Worm (Caenorhabditis elegans) whole organism, L4 larva: ENCODE data around the gene W02B3.4.

Experiments
- D1046.2 ChIP-seq: fragments of 200-800 bp; sonication (Bioruptor generic); IDR thresholded peaks from 2 replicates; pipeline ENCODE4 v1.3.6; 2022; ENCODE audit warnings: missing genetic modification characterization, missing compliant biosample characterization
- F10B5.3 ChIP-seq: sonication (generic microtip); optimal IDR thresholded peaks from 2 replicates; lab custom pipeline; 2016; ENCODE audit warnings: mild to moderate bottlenecking, missing genetic modification characterization, missing compliant biosample characterization
- F37D6.2 ChIP-seq: sonication (generic microtip); optimal IDR thresholded peaks from 2 replicates; lab custom pipeline; 2016; ENCODE audit warnings: mild to moderate bottlenecking, missing genetic modification characterization, missing compliant biosample characterization
- F49E8.2 ChIP-seq: sonication (generic microtip); optimal IDR thresholded peaks from 2 replicates; lab custom pipeline; 2016; ENCODE audit warnings: missing compliant biosample characterization, mild to moderate bottlenecking, missing genetic modification characterization, borderline replicate concordance
- R02D3.7 ChIP-seq: fragments of 150-350 bp; sonication (generic microtip); optimal IDR thresholded peaks from 3 replicates; lab custom pipeline; 2014; ENCODE audit warnings: missing biosample characterization, missing genetic modification characterization
- T26A8.4 ChIP-seq: fragments of 200-800 bp; sonication (Bioruptor generic); IDR thresholded peaks from 2 replicates; pipeline ENCODE4 v1.3.6; 2022; ENCODE audit warnings: missing genetic modification characterization, missing compliant biosample characterization
- aly-2 ChIP-seq: sonication (generic microtip); optimal IDR thresholded peaks from 2 replicates; lab custom pipeline; 2018; ENCODE audit warnings: missing biosample characterization, missing genetic modification characterization
- ceh-44 ChIP-seq: fragments of 200-800 bp; sonication (Bioruptor generic); IDR thresholded peaks from 2 replicates; pipeline ENCODE4 v1.3.6; 2022; ENCODE audit warnings: missing genetic modification reagents, missing genetic modification characterization, missing compliant biosample characterization
- ceh-62 ChIP-seq: sonication (generic microtip); optimal IDR thresholded peaks from 2 replicates; lab custom pipeline; 2017; ENCODE audit warnings: missing biosample characterization, missing genetic modification characterization
- ceh-82 ChIP-seq: sonication (generic microtip); optimal IDR thresholded peaks from 2 replicates; lab custom pipeline; 2017; ENCODE audit warnings: missing biosample characterization, missing genetic modification characterization
- cey-2 ChIP-seq: sonication (generic microtip); optimal IDR thresholded peaks from 3 replicates; lab custom pipeline; 2017; ENCODE audit warnings: missing genetic modification characterization, mild to moderate bottlenecking, missing compliant biosample characterization, antibody characterized with exemption, borderline replicate concordance; ENCODE audit not compliant: insufficient read depth
- daf-19 ChIP-seq: fragments of 200-800 bp; sonication (Bioruptor generic); conservative IDR thresholded peaks from 2 replicates; pipeline ENCODE4 v1.3.6; 2022; ENCODE audit warnings: missing genetic modification characterization, missing compliant biosample characterization
- daf-8 ChIP-seq: fragments of 200-800 bp; sonication (Bioruptor generic); IDR thresholded peaks from 2 replicates; pipeline ENCODE4 v1.3.6; 2022; ENCODE audit warnings: missing genetic modification characterization, missing compliant biosample characterization
- dmd-6 ChIP-seq: fragments of 200-800 bp; sonication (Bioruptor generic); IDR thresholded peaks from 2 replicates; pipeline ENCODE4 v1.3.6; 2022; ENCODE audit warnings: missing genetic modification reagents, missing genetic modification characterization, missing compliant biosample characterization
- dmd-9 ChIP-seq: fragments of 200-800 bp; sonication (Bioruptor generic); IDR thresholded peaks from 2 replicates; pipeline ENCODE4 v1.3.6; 2022; ENCODE audit warnings: missing genetic modification reagents, missing genetic modification characterization, missing compliant biosample characterization
- dpl-1 ChIP-seq: fragments of 150-350 bp; optimal IDR thresholded peaks from 2 replicates; lab custom pipeline; 2014; ENCODE audit warnings: missing biosample characterization, missing genetic modification reagents, missing genetic modification characterization
- dve-1 ChIP-seq: sonication (generic microtip); optimal IDR thresholded peaks from 2 replicates; lab custom pipeline; 2017; ENCODE audit warnings: antibody characterized with exemption, mild to moderate bottlenecking, missing genetic modification characterization, missing compliant biosample characterization; ENCODE audit not compliant: insufficient read depth
- egl-43 ChIP-seq: fragments of 200-800 bp; sonication (Bioruptor generic); IDR thresholded peaks from 2 replicates; pipeline ENCODE4 v1.3.6; 2022; ENCODE audit warnings: missing genetic modification reagents, missing genetic modification characterization, missing compliant biosample characterization
- fos-1 ChIP-seq: fragments of 150-350 bp; optimal IDR thresholded peaks from 2 replicates; lab custom pipeline; 2014; ENCODE audit warnings: missing biosample characterization, missing genetic modification characterization
- hlh-11 ChIP-seq: fragments of 200-800 bp; sonication (Bioruptor generic); optimal IDR thresholded peaks from 2 replicates; lab custom pipeline; 2018; ENCODE audit warnings: mild to moderate bottlenecking, missing genetic modification characterization, missing compliant biosample characterization
- jun-1 ChIP-seq: fragments of 150-350 bp; optimal IDR thresholded peaks from 2 replicates; lab custom pipeline; 2014; ENCODE audit warnings: missing biosample characterization, missing genetic modification reagents, missing genetic modification characterization
- lim-7 ChIP-seq: fragments of 200-800 bp; sonication (Bioruptor generic); IDR thresholded peaks from 2 replicates; pipeline ENCODE4 v1.3.6; 2022; ENCODE audit warnings: missing genetic modification characterization, missing compliant biosample characterization
- lin-1 ChIP-seq: fragments of 200-800 bp; sonication (Bioruptor generic); IDR thresholded peaks from 2 replicates; pipeline ENCODE4 v1.3.6; 2022; ENCODE audit warnings: missing genetic modification reagents, missing genetic modification characterization, missing compliant biosample characterization
- lin-13 ChIP-seq: fragments of 150-350 bp; optimal IDR thresholded peaks from 2 replicates; lab custom pipeline; 2014; ENCODE audit warnings: missing biosample characterization, missing genetic modification reagents, missing genetic modification characterization
- lin-38 ChIP-seq: fragments of 200-800 bp; sonication (Bioruptor generic); IDR thresholded peaks from 2 replicates; pipeline ENCODE4 v1.3.6; 2022; ENCODE audit warnings: missing genetic modification reagents, missing genetic modification characterization, missing compliant biosample characterization
- lin-39 ChIP-seq: fragments of 150-350 bp; optimal IDR thresholded peaks from 2 replicates; lab custom pipeline; 2014; ENCODE audit warnings: missing biosample characterization, missing genetic modification reagents, missing genetic modification characterization
- mdt-29 ChIP-seq: fragments of 200-800 bp; sonication (Bioruptor generic); IDR thresholded peaks from 2 replicates; pipeline ENCODE4 v1.3.6; 2022; ENCODE audit warnings: missing genetic modification reagents, missing genetic modification characterization, missing compliant biosample characterization
- mxl-2 ChIP-seq: fragments of 200-800 bp; sonication (Bioruptor generic); conservative IDR thresholded peaks from 2 replicates; pipeline ENCODE4 v1.3.6; 2022; ENCODE audit warnings: missing genetic modification reagents, missing genetic modification characterization, missing compliant biosample characterization
- nhr-10 ChIP-seq: fragments of 150-350 bp; optimal IDR thresholded peaks from 2 replicates; lab custom pipeline; 2014; ENCODE audit warnings: missing biosample characterization, missing genetic modification characterization
- nhr-102 ChIP-seq: sonication (generic microtip); optimal IDR thresholded peaks from 2 replicates; lab custom pipeline; 2016; ENCODE audit warnings: mild to moderate bottlenecking, missing genetic modification characterization, moderate library complexity, missing compliant biosample characterization
- nhr-11 ChIP-seq: fragments of 150-350 bp; optimal IDR thresholded peaks from 2 replicates; lab custom pipeline; 2014; ENCODE audit warnings: missing biosample characterization, missing genetic modification characterization
- nhr-28 ChIP-seq: fragments of 150-350 bp; optimal IDR thresholded peaks from 2 replicates; lab custom pipeline; 2014; ENCODE audit warnings: missing biosample characterization, missing genetic modification characterization
- nhr-41 ChIP-seq: fragments of 200-800 bp; sonication (Bioruptor generic); IDR thresholded peaks from 2 replicates; pipeline ENCODE4 v1.3.6; 2022; ENCODE audit warnings: missing genetic modification reagents, missing genetic modification characterization, missing compliant biosample characterization
- nhr-42 ChIP-seq: fragments of 200-800 bp; sonication (Bioruptor generic); IDR thresholded peaks from 2 replicates; pipeline ENCODE4 v1.3.6; 2022; ENCODE audit warnings: missing genetic modification characterization, missing compliant biosample characterization
- nhr-6 ChIP-seq: fragments of 150-350 bp; optimal IDR thresholded peaks from 2 replicates; lab custom pipeline; 2014; ENCODE audit warnings: missing biosample characterization, missing genetic modification characterization
- nhr-77 ChIP-seq: fragments of 150-350 bp; optimal IDR thresholded peaks from 2 replicates; lab custom pipeline; 2014; ENCODE audit warnings: missing biosample characterization, missing genetic modification characterization
- pha-4 ChIP-seq, 2 experiments: fragments of 150-350 bp in 1 of 2; fragments of 200-800 bp in 1 of 2; sonication (Bioruptor generic) in 1 of 2; IDR thresholded peaks in 1 of 2; optimal IDR thresholded peaks in 1 of 2; 2 replicates each; pipeline versions ENCODE4 v1.3.6 to Lab custom; 2014 to 2022; ENCODE audit warnings: missing genetic modification characterization in 2 of 2, missing genetic modification reagents in 2 of 2, missing biosample characterization in 1 of 2, missing compliant biosample characterization in 1 of 2
- rbr-2 ChIP-seq: sonication (generic microtip); optimal IDR thresholded peaks from 2 replicates; lab custom pipeline; 2016; ENCODE audit warnings: missing genotype, missing genetic modification characterization, missing compliant biosample characterization
- spr-1 ChIP-seq: sonication (generic microtip); optimal IDR thresholded peaks from 2 replicates; lab custom pipeline; 2016; ENCODE audit warnings: mild to moderate bottlenecking, missing genetic modification characterization, missing compliant biosample characterization
- unc-130 ChIP-seq: sonication (generic microtip); optimal IDR thresholded peaks from 2 replicates; lab custom pipeline; 2016; ENCODE audit warnings: missing genetic modification reagents, missing genetic modification characterization, missing compliant biosample characterization
- unc-62 ChIP-seq, 3 experiments: fragments of 150-350 bp in 1 of 3; sonication (generic microtip); optimal IDR thresholded peaks in 2 of 3; peaks in 1 of 3; 1 replicate in 1 of 3; 2 replicates in 2 of 3; lab custom pipeline; 2014 to 2017; ENCODE audit warnings: missing biosample characterization in 3 of 3, missing genetic modification characterization in 3 of 3, missing genetic modification reagents in 3 of 3, missing genotype in 1 of 3
- zip-11 ChIP-seq: fragments of 200-800 bp; sonication (Bioruptor generic); IDR thresholded peaks from 2 replicates; pipeline ENCODE4 v1.3.6; 2022; ENCODE audit warnings: missing genetic modification characterization, missing compliant biosample characterization
- ztf-11 ChIP-seq: fragments of 150-350 bp; optimal IDR thresholded peaks from 2 replicates; lab custom pipeline; 2014; ENCODE audit warnings: missing biosample characterization, missing genetic modification characterization
- ztf-7 ChIP-seq: fragments of 150-350 bp; optimal IDR thresholded peaks from 2 replicates; lab custom pipeline; 2014; ENCODE audit warnings: missing biosample characterization, missing genetic modification characterization

W02B3.4 gene

ce11 chrIII:646454-646853 lies 36.8 kb downstream of the W02B3.4 start, which contains the start of gene orai-1 (continued):
- no peak for TF ChIP-seq mxl-2

- no peak for TF ChIP-seq spr-1
- peak in 1 of 2 experiments; percentile 57 for TF ChIP-seq unc-62 (GFP tag; optimal IDR thresholded peaks at IDR 0.05 in 1 of 2; lab: Kevin White, UChicago)
- TF ChIP-seq unc-62 (tag; optimal IDR thresholded peaks at IDR 0.05; lab: Kevin White, UChicago), result no peak
- TF ChIP-seq, all 104 proteins: peak for 1
Measured at ce11 chrIII:644660-645059, 38.6 kb downstream of the W02B3.4 start.

- peak; percentile 38 for TF ChIP-seq lin-38 (GFP tag; lab: Robert Waterston, UW)
- no peak for TF ChIP-seq hlh-11 (tag; lab: Kevin White, UChicago)
- no peak for TF ChIP-seq ztf-7 (tag; lab: Kevin White, UChicago)
- no peak for TF ChIP-seq F49E8.2 (tag; lab: Kevin White, UChicago)
Measured at ce11 chrIII:641759-642158, 41.5 kb downstream of the W02B3.4 start, which contains the start of gene W06E11.1. W06E11.1 (plus strand) TSS chrIII:642059.

ce11 chrIII:640198-640803 lies 42.9 kb downstream of the W02B3.4 start, which contains the start of the genes tag-266 and tag-267:
tag-266 (minus strand) TSS chrIII:640226.
tag-267 (plus strand) TSS chrIII:640790.
- TF ChIP-seq F10B5.3 (tag; lab: Kevin White, UChicago) (no peak), nhr-42 (GFP tag; lab: Robert Waterston, UW) (no peak), R02D3.7 (tag; lab: Kevin White, UChicago) (no peak), nhr-41 (GFP tag; lab: Robert Waterston, UW) (no peak), dmd-9 (GFP tag; lab: Robert Waterston, UW) (no peak), lin-38 (GFP tag; lab: Robert Waterston, UW) (peak; percentile 97), pha-4 (GFP tag; IDR thresholded peaks at IDR 0.05; lab: Robert Waterston, UW) (peak; percentile 38; the same call in 1 of the 2 replicates), pha-4 (tag; optimal IDR thresholded peaks at IDR 0.05; lab: Kevin White, UChicago) (no peak), daf-19 (GFP tag; lab: Robert Waterston, UW) (no peak), rbr-2 (tag; lab: Kevin White, UChicago) (peak; percentile 76), lin-13 (no peak), dve-1 (tag; lab: Kevin White, UChicago) (peak; percentile 47), lim-7 (no peak), F37D6.2 (tag; lab: Kevin White, UChicago) (peak; percentile 69), nhr-102 (tag; lab: Kevin White, UChicago) (no peak), D1046.2 (GFP tag; lab: Robert Waterston, UW) (no peak), T26A8.4 (GFP tag; lab: Robert Waterston, UW) (no peak), nhr-11 (tag; lab: Kevin White, UChicago) (peak; percentile 44), mdt-29 (GFP tag; lab: Robert Waterston, UW) (no peak), mxl-2 (no peak), jun-1 (no peak), nhr-28 (tag; lab: Kevin White, UChicago) (peak; percentile 33), dmd-6 (GFP tag; lab: Robert Waterston, UW) (no peak; the same call in 1 of the 2 replicates), ztf-11 (tag; lab: Kevin White, UChicago) (no peak), lin-1 (no peak), ceh-82 (tag; lab: Kevin White, UChicago) (no peak), fos-1 (tag; lab: Kevin White, UChicago) (no peak), ceh-44 (GFP tag; lab: Robert Waterston, UW) (no peak), egl-43 (GFP tag; lab: Robert Waterston, UW) (no peak), nhr-77 (tag; lab: Kevin White, UChicago) (peak; percentile 91), daf-8 (no peak), cey-2 (no peak), zip-11 (GFP tag; lab: Robert Waterston, UW) (no peak), F49E8.2 (tag; lab: Kevin White, UChicago) (no peak), aly-2 (no peak), lin-39 (tag; lab: Kevin White, UChicago) (no peak), nhr-10 (no peak), ceh-62 (tag; lab: Kevin White, UChicago) (no peak), dpl-1 (GFP tag; lab: Kevin White, UChicago) (peak; percentile 43), nhr-6 (peak; percentile 1), unc-130 (peak; percentile 94)
